Fruit fly (Drosophila melanogaster): ENCODE results near the gene ND-51.

The ND-51 gene

DNA sequence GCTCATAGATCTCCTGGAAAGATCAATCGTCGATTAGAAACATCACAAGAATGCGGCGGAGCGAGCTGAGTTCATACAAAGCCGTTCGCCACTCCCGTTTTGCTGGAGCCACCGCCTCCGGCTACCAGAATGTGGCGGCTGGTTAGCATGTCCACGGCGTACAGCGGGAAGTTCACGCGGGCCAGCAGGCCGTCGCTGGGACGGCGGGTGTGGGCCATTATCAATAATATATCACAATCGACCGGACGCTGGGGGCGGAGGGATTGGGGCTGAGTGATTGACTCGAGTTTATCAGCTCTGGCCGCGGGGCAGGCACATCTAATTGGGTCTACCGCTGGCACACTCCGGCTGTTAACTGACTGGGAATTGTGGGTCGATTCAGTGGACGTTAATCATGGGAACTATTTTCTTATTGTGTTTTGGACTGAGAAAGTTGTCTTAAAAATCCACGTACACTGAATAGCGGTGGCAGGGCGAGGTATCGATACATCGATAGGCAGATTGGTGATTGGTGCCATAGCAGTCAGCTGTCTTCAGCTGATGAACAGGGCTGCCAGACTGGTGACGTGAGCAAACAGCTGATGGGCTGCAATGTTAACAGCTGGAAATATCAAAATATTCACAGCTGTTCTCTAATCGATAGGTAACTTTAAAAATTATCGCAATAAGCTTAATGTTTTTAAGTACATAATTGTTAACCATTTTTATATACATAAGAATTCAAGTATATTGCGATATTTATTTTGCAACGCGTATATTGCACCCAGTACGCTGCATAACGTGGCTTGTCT, 36.1 kb upstream of the ND-51 start, which contains the start of gene CG9175 (continued):
- TF ChIP-seq CG4360 (GFP tag; IDR thresholded peaks at IDR 0.05) (no peak), CG7556 (GFP tag; optimal IDR thresholded peaks at IDR 0.05) (peak; percentile 2), cad (GFP tag; optimal IDR thresholded peaks at IDR 0.05) (no peak), CG16863 (GFP tag; optimal IDR thresholded peaks at IDR 0.05) (no peak), CG18599 (GFP tag; optimal IDR thresholded peaks at IDR 0.05) (peak; percentile 32), ind (GFP tag; optimal IDR thresholded peaks at IDR 0.05) (peak; percentile 7), NC2β (GFP tag; optimal IDR thresholded peaks at IDR 0.05) (peak; percentile 73), CG12942 (GFP tag; optimal IDR thresholded peaks at IDR 0.05) (no peak), dmrt99B (tag; optimal IDR thresholded peaks at IDR 0.05) (no peak), Dfd (GFP tag; optimal IDR thresholded peaks at IDR 0.05) (no peak), CG15073 (GFP tag; optimal IDR thresholded peaks at IDR 0.05) (no peak), MBD-R2 (GFP tag; IDR thresholded peaks at IDR 0.05) (peak; percentile 98), Scr (GFP tag; IDR thresholded peaks at IDR 0.05; ENCODE audit: partially characterized antibody) (peak; percentile 93), Dll (GFP tag; IDR thresholded peaks at IDR 0.05; ENCODE audit: partially characterized antibody) (peak; percentile 95), Hand (GFP tag; optimal IDR thresholded peaks at IDR 0.05) (no peak), Camta (GFP tag; optimal IDR thresholded peaks at IDR 0.05) (peak; percentile 3), vnd (GFP tag; IDR thresholded peaks at IDR 0.05; ENCODE audit: partially characterized antibody) (peak; percentile 87), fd96Cb (tag; optimal IDR thresholded peaks at IDR 0.05) (no peak), pnt (GFP tag; optimal IDR thresholded peaks at IDR 0.05) (peak; percentile 12), slou (GFP tag; optimal IDR thresholded peaks at IDR 0.05) (no peak), bcd (GFP tag; optimal IDR thresholded peaks at IDR 0.05) (peak; percentile 43), chif (GFP tag; optimal IDR thresholded peaks at IDR 0.05) (peak in 1 of 2 experiments; percentile 49), CG4328 (GFP tag; optimal IDR thresholded peaks at IDR 0.05) (peak; percentile 4), rib (GFP tag; IDR thresholded peaks at IDR 0.05) (peak; percentile 33; the same call in 1 of the 2 replicates), crp (GFP tag; optimal IDR thresholded peaks at IDR 0.05) (peak; percentile 100), CG11696 (GFP tag; IDR thresholded peaks at IDR 0.05) (no peak), CG16815 (GFP tag; optimal IDR thresholded peaks at IDR 0.05) (no peak), Doc2 (GFP tag; IDR thresholded peaks at IDR 0.05) (no peak), dmrt11E (tag; optimal IDR thresholded peaks at IDR 0.05) (peak; percentile 19), Pdp1 (GFP tag; optimal IDR thresholded peaks at IDR 0.05) (peak; percentile 22 to 63), aop (GFP tag; IDR thresholded peaks at IDR 0.05) (no peak), CG14014 (GFP tag; IDR thresholded peaks at IDR 0.05) (no peak), Oli (tag; optimal IDR thresholded peaks at IDR 0.05) (no peak), ems (GFP tag; optimal IDR thresholded peaks at IDR 0.05) (no peak), gcm (GFP tag; optimal IDR thresholded peaks at IDR 0.05) (peak; percentile 28), CG6791 (GFP tag; IDR thresholded peaks at IDR 0.05; ENCODE audit: partially characterized antibody) (peak; percentile 94), jing (GFP tag; optimal IDR thresholded peaks at IDR 0.05) (no peak), CG2875 (GFP tag; optimal IDR thresholded peaks at IDR 0.05) (no peak), CG9437 (GFP tag; optimal IDR thresholded peaks at IDR 0.05) (no peak), CG10321 (GFP tag; IDR thresholded peaks at IDR 0.05) (no peak), Gsc (GFP tag; IDR thresholded peaks at IDR 0.05) (no peak), phol (tag; optimal IDR thresholded peaks at IDR 0.05) (peak; percentile 51), CG31441 (GFP tag; IDR thresholded peaks at IDR 0.05) (no peak), NK7.1 (GFP tag; optimal IDR thresholded peaks at IDR 0.05) (no peak), gsb-n (tag; optimal IDR thresholded peaks at IDR 0.05) (peak; percentile 6), Blimp-1 (GFP tag; optimal IDR thresholded peaks at IDR 0.05) (peak; percentile 22), Ptx1 (GFP tag; IDR thresholded peaks at IDR 0.05) (peak; percentile 39; the same call in 1 of the 2 replicates), sisA (GFP tag; IDR thresholded peaks at IDR 0.05) (no peak), CG31388 (GFP tag; optimal IDR thresholded peaks at IDR 0.05) (no peak)
